Worm (Caenorhabditis elegans) whole organism, L4 larva: ENCODE results near the gene F32D1.7.

Experiments
- F10B5.3 ChIP-seq: sonication (generic microtip); optimal IDR thresholded peaks from 2 replicates; lab custom pipeline; 2016; ENCODE audit warnings: mild to moderate bottlenecking, missing genetic modification characterization, missing compliant biosample characterization
- F49E8.2 ChIP-seq: sonication (generic microtip); optimal IDR thresholded peaks from 2 replicates; lab custom pipeline; 2016; ENCODE audit warnings: missing compliant biosample characterization, mild to moderate bottlenecking, missing genetic modification characterization, borderline replicate concordance
- T26A8.4 ChIP-seq: fragments of 200-800 bp; sonication (Bioruptor generic); IDR thresholded peaks from 2 replicates; pipeline ENCODE4 v1.3.6; 2022; ENCODE audit warnings: missing genetic modification characterization, missing compliant biosample characterization
- Y105C5A.15 ChIP-seq: fragments of 200-800 bp; sonication (Bioruptor generic); IDR thresholded peaks from 2 replicates; pipeline ENCODE4 v1.3.6; 2022; ENCODE audit warnings: missing genetic modification characterization, missing compliant biosample characterization
- Y48G9A.11 ChIP-seq: fragments of 200-800 bp; sonication (Bioruptor generic); IDR thresholded peaks from 2 replicates; pipeline ENCODE4 v1.3.6; 2022; ENCODE audit warnings: missing genetic modification reagents, missing genetic modification characterization, missing compliant biosample characterization
- Y5F2A.4 ChIP-seq: fragments of 200-800 bp; sonication (Bioruptor generic); optimal IDR thresholded peaks from 2 replicates; lab custom pipeline; 2018; ENCODE audit warnings: mild to moderate bottlenecking, missing genetic modification characterization, missing compliant biosample characterization
- aha-1 ChIP-seq: fragments of 150-350 bp; peaks from one replicate; lab custom pipeline; 2014; ENCODE audit warnings: missing biosample characterization, missing genetic modification characterization
- ceh-28 ChIP-seq: fragments of 150-350 bp; optimal IDR thresholded peaks from 2 replicates; lab custom pipeline; 2014; ENCODE audit warnings: missing biosample characterization, missing genetic modification reagents, missing genetic modification characterization
- ceh-62 ChIP-seq: sonication (generic microtip); optimal IDR thresholded peaks from 2 replicates; lab custom pipeline; 2017; ENCODE audit warnings: missing biosample characterization, missing genetic modification characterization
- ceh-82 ChIP-seq: sonication (generic microtip); optimal IDR thresholded peaks from 2 replicates; lab custom pipeline; 2017; ENCODE audit warnings: missing biosample characterization, missing genetic modification characterization
- ces-1 ChIP-seq: fragments of 150-350 bp; sonication (generic microtip); optimal IDR thresholded peaks from 4 replicates; lab custom pipeline; 2014; ENCODE audit warnings: missing biosample characterization, missing genetic modification reagents, missing genetic modification characterization
- daf-12 ChIP-seq: fragments of 150-350 bp; optimal IDR thresholded peaks from 2 replicates; lab custom pipeline; 2014; ENCODE audit warnings: missing biosample characterization, missing genetic modification reagents, missing genetic modification characterization
- dmd-6 ChIP-seq: fragments of 200-800 bp; sonication (Bioruptor generic); IDR thresholded peaks from 2 replicates; pipeline ENCODE4 v1.3.6; 2022; ENCODE audit warnings: missing genetic modification reagents, missing genetic modification characterization, missing compliant biosample characterization
- dmd-9 ChIP-seq: fragments of 200-800 bp; sonication (Bioruptor generic); IDR thresholded peaks from 2 replicates; pipeline ENCODE4 v1.3.6; 2022; ENCODE audit warnings: missing genetic modification reagents, missing genetic modification characterization, missing compliant biosample characterization
- dve-1 ChIP-seq: sonication (generic microtip); optimal IDR thresholded peaks from 2 replicates; lab custom pipeline; 2017; ENCODE audit warnings: antibody characterized with exemption, mild to moderate bottlenecking, missing genetic modification characterization, missing compliant biosample characterization; ENCODE audit not compliant: insufficient read depth
- fkh-10 ChIP-seq: fragments of 150-350 bp; optimal IDR thresholded peaks from 2 replicates; lab custom pipeline; 2014; ENCODE audit warnings: missing biosample characterization, missing genetic modification reagents, missing genetic modification characterization
- fos-1 ChIP-seq: fragments of 150-350 bp; optimal IDR thresholded peaks from 2 replicates; lab custom pipeline; 2014; ENCODE audit warnings: missing biosample characterization, missing genetic modification characterization
- gei-8 ChIP-seq: fragments of 200-800 bp; sonication (Bioruptor generic); optimal IDR thresholded peaks from 2 replicates; lab custom pipeline; 2018; ENCODE audit warnings: mild to moderate bottlenecking, missing genetic modification characterization, missing compliant biosample characterization
- hif-1 ChIP-seq, 2 experiments: sonication (generic microtip); optimal IDR thresholded peaks; 2 replicates each; lab custom pipeline; 2016 to 2017; ENCODE audit warnings: missing compliant biosample characterization in 2 of 2, missing genetic modification characterization in 2 of 2, missing genetic modification reagents in 2 of 2, missing genotype in 2 of 2, mild to moderate bottlenecking in 1 of 2
- hlh-11 ChIP-seq: fragments of 200-800 bp; sonication (Bioruptor generic); optimal IDR thresholded peaks from 2 replicates; lab custom pipeline; 2018; ENCODE audit warnings: mild to moderate bottlenecking, missing genetic modification characterization, missing compliant biosample characterization
- lin-38 ChIP-seq: fragments of 200-800 bp; sonication (Bioruptor generic); IDR thresholded peaks from 2 replicates; pipeline ENCODE4 v1.3.6; 2022; ENCODE audit warnings: missing genetic modification reagents, missing genetic modification characterization, missing compliant biosample characterization
- lin-39 ChIP-seq: fragments of 150-350 bp; optimal IDR thresholded peaks from 2 replicates; lab custom pipeline; 2014; ENCODE audit warnings: missing biosample characterization, missing genetic modification reagents, missing genetic modification characterization
- lir-3 ChIP-seq: sonication (generic microtip); optimal IDR thresholded peaks from 2 replicates; lab custom pipeline; 2016; ENCODE audit warnings: mild to moderate bottlenecking, missing genetic modification characterization, missing compliant biosample characterization
- madf-5 ChIP-seq, 2 experiments: fragments of 200-800 bp; sonication (Bioruptor generic); IDR thresholded peaks; 2 replicates each; pipeline ENCODE4 v1.3.6; 2022; ENCODE audit warnings: missing compliant biosample characterization in 2 of 2, missing genetic modification characterization in 2 of 2
- madf-9 ChIP-seq: fragments of 200-800 bp; sonication (Bioruptor generic); conservative IDR thresholded peaks from 2 replicates; pipeline ENCODE4 v1.3.6; 2022; ENCODE audit warnings: missing genetic modification reagents, missing genetic modification characterization, missing compliant biosample characterization
- mdl-1 ChIP-seq, 2 experiments: fragments of 150-350 bp in 1 of 2; sonication (generic microtip) in 1 of 2; optimal IDR thresholded peaks; 2 replicates each; lab custom pipeline; 2014 to 2017; ENCODE audit warnings: missing biosample characterization in 2 of 2, missing genetic modification characterization in 2 of 2
- mdt-29 ChIP-seq: fragments of 200-800 bp; sonication (Bioruptor generic); IDR thresholded peaks from 2 replicates; pipeline ENCODE4 v1.3.6; 2022; ENCODE audit warnings: missing genetic modification reagents, missing genetic modification characterization, missing compliant biosample characterization
- mes-2 ChIP-seq: sonication (generic microtip); optimal IDR thresholded peaks from 2 replicates; lab custom pipeline; 2016; ENCODE audit warnings: missing genotype, mild to moderate bottlenecking, missing genetic modification characterization, missing compliant biosample characterization; ENCODE audit not compliant: poor library complexity, severe bottlenecking
- mxl-2 ChIP-seq: fragments of 200-800 bp; sonication (Bioruptor generic); conservative IDR thresholded peaks from 2 replicates; pipeline ENCODE4 v1.3.6; 2022; ENCODE audit warnings: missing genetic modification reagents, missing genetic modification characterization, missing compliant biosample characterization
- mxl-3 ChIP-seq: fragments of 200-800 bp; sonication (Bioruptor generic); optimal IDR thresholded peaks from 2 replicates; lab custom pipeline; 2018; ENCODE audit warnings: mild to moderate bottlenecking, missing genetic modification characterization, missing compliant biosample characterization
- nhr-25 ChIP-seq: sonication (generic microtip); optimal IDR thresholded peaks from 2 replicates; lab custom pipeline; 2017; ENCODE audit warnings: missing genetic modification characterization, mild to moderate bottlenecking, missing compliant biosample characterization, antibody characterized with exemption, moderate library complexity, borderline replicate concordance; ENCODE audit not compliant: insufficient read depth
- nhr-28 ChIP-seq: fragments of 150-350 bp; optimal IDR thresholded peaks from 2 replicates; lab custom pipeline; 2014; ENCODE audit warnings: missing biosample characterization, missing genetic modification characterization
- nhr-41 ChIP-seq: fragments of 200-800 bp; sonication (Bioruptor generic); IDR thresholded peaks from 2 replicates; pipeline ENCODE4 v1.3.6; 2022; ENCODE audit warnings: missing genetic modification reagents, missing genetic modification characterization, missing compliant biosample characterization
- nhr-42 ChIP-seq: fragments of 200-800 bp; sonication (Bioruptor generic); IDR thresholded peaks from 2 replicates; pipeline ENCODE4 v1.3.6; 2022; ENCODE audit warnings: missing genetic modification characterization, missing compliant biosample characterization
- nhr-6 ChIP-seq: fragments of 150-350 bp; optimal IDR thresholded peaks from 2 replicates; lab custom pipeline; 2014; ENCODE audit warnings: missing biosample characterization, missing genetic modification characterization
- php-3 ChIP-seq: fragments of 200-800 bp; sonication (Bioruptor generic); IDR thresholded peaks from 2 replicates; pipeline ENCODE4 v1.3.6; 2022; ENCODE audit warnings: missing genetic modification reagents, missing genetic modification characterization, missing compliant biosample characterization
- pqm-1 ChIP-seq: sonication (generic microtip); optimal IDR thresholded peaks from 2 replicates; lab custom pipeline; 2017; ENCODE audit warnings: missing biosample characterization, missing genetic modification characterization
- rbr-2 ChIP-seq: sonication (generic microtip); optimal IDR thresholded peaks from 2 replicates; lab custom pipeline; 2016; ENCODE audit warnings: missing genotype, missing genetic modification characterization, missing compliant biosample characterization
- set-16 ChIP-seq: fragments of 200-800 bp; sonication (Bioruptor generic); IDR thresholded peaks from 2 replicates; pipeline ENCODE4 v1.3.6; 2022; ENCODE audit warnings: missing genetic modification reagents, missing genetic modification characterization, missing compliant biosample characterization
- snpc-4 ChIP-seq: fragments of 150-350 bp; optimal IDR thresholded peaks from 2 replicates; lab custom pipeline; 2014; ENCODE audit warnings: missing biosample characterization, missing genetic modification characterization
- tra-1 ChIP-seq: fragments of 200-800 bp; sonication (Bioruptor generic); IDR thresholded peaks from 2 replicates; pipeline ENCODE4 v1.3.6; 2022; ENCODE audit warnings: missing genetic modification reagents, missing genetic modification characterization, missing compliant biosample characterization
- unc-130 ChIP-seq: sonication (generic microtip); optimal IDR thresholded peaks from 2 replicates; lab custom pipeline; 2016; ENCODE audit warnings: missing genetic modification reagents, missing genetic modification characterization, missing compliant biosample characterization
- unc-39 ChIP-seq: sonication (generic microtip); optimal IDR thresholded peaks from 2 replicates; lab custom pipeline; 2017; ENCODE audit warnings: missing biosample characterization, missing genetic modification characterization
- unc-62 ChIP-seq, 3 experiments: fragments of 150-350 bp in 1 of 3; sonication (generic microtip); optimal IDR thresholded peaks in 2 of 3; peaks in 1 of 3; 1 replicate in 1 of 3; 2 replicates in 2 of 3; lab custom pipeline; 2014 to 2017; ENCODE audit warnings: missing biosample characterization in 3 of 3, missing genetic modification characterization in 3 of 3, missing genetic modification reagents in 3 of 3, missing genotype in 1 of 3
- vab-7 ChIP-seq: fragments of 200-800 bp; sonication (Bioruptor generic); IDR thresholded peaks from 2 replicates; pipeline ENCODE4 v1.3.6; 2022; ENCODE audit warnings: missing genetic modification reagents, missing genetic modification characterization, missing compliant biosample characterization
- zag-1 ChIP-seq: fragments of 150-350 bp; optimal IDR thresholded peaks from 2 replicates; lab custom pipeline; 2014; ENCODE audit warnings: missing biosample characterization, missing genetic modification characterization
- zfp-2 ChIP-seq: sonication (generic microtip); optimal IDR thresholded peaks from 2 replicates; lab custom pipeline; 2016; ENCODE audit warnings: mild to moderate bottlenecking, missing genetic modification characterization, missing compliant biosample characterization
- zfp-3 ChIP-seq: fragments of 200-800 bp; sonication (Bioruptor generic); conservative IDR thresholded peaks from 2 replicates; pipeline ENCODE4 v1.3.6; 2022; ENCODE audit warnings: missing genetic modification reagents, missing genetic modification characterization, missing compliant biosample characterization
- zip-11 ChIP-seq: fragments of 200-800 bp; sonication (Bioruptor generic); IDR thresholded peaks from 2 replicates; pipeline ENCODE4 v1.3.6; 2022; ENCODE audit warnings: missing genetic modification characterization, missing compliant biosample characterization
- ztf-11 ChIP-seq: fragments of 150-350 bp; optimal IDR thresholded peaks from 2 replicates; lab custom pipeline; 2014; ENCODE audit warnings: missing biosample characterization, missing genetic modification characterization

The F32D1.7 gene

DNA sequence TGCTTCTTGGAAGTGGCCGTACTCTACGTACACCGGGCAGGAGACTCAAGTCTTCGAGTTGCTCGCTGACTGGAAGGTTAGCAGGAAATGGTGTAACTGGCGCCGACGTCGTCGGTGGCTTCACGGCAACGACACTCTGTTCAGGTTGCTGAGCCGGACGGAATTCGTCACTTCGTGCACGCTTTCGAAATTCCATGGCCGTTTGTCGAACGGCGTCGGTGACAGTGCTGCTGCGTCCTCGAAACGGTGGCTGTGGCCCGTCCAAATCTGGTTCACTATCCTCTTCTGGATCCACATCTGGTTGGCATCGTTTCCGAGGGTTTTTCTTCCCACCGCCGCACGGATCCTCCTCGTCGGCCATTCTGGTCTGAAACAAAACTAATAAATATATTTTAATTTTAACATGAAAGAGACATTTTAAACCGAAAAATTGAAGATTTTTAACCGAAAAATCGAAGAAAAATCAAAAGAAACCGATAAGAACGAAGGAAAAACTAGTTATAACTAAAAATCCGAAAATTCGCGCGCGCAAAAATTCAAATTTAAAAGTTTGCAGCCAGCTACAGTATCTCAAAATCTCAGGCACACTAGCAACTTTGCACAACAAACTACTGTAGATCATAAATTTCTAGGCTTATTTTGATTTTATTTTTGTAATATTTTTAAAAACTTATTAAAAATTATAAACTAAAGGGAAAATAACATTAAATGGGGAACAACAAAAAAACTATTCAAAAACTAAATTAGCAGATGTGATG, at the start of gene F32D1.7:
F32D1.7 (minus strand) TSS at position 367 of the 758 bp plus-strand sequence.
- no peak for TF ChIP-seq php-3
- no peak for TF ChIP-seq zip-11
- TF ChIP-seq nhr-28 = no peak
- no peak for TF ChIP-seq Y5F2A.4 (GFP tag; lab: Kevin White, UChicago)
- no peak for TF ChIP-seq nhr-42 (GFP tag; lab: Robert Waterston, UW)
- TF ChIP-seq ztf-11 = no peak
- TF ChIP-seq mes-2 = no peak
- TF ChIP-seq unc-39 (tag; lab: Kevin White, UChicago) = no peak
- no peak for TF ChIP-seq ceh-82 (tag; lab: Kevin White, UChicago)
- TF ChIP-seq Y105C5A.15 (GFP tag; lab: Robert Waterston, UW) = no peak
- TF ChIP-seq dmd-6 = no peak
- TF ChIP-seq ceh-62 (tag; lab: Kevin White, UChicago) = no peak
- TF ChIP-seq pqm-1 (tag; lab: Kevin White, UChicago) = no peak
- no peak for TF ChIP-seq nhr-41
- peak; percentile 56 for TF ChIP-seq lin-38 (GFP tag; lab: Robert Waterston, UW)
- TF ChIP-seq mxl-3 = no peak
- no peak for TF ChIP-seq mdl-1 (tag; optimal IDR thresholded peaks at IDR 0.05; lab: Kevin White, UChicago)
- TF ChIP-seq daf-12 (tag; lab: Kevin White, UChicago) = no peak
- no peak for TF ChIP-seq ces-1 (GFP tag; lab: Kevin White, UChicago)
- no peak for TF ChIP-seq snpc-4 (tag; lab: Kevin White, UChicago)
- TF ChIP-seq ceh-28 = no peak
- no peak for TF ChIP-seq lir-3 (tag; lab: Kevin White, UChicago)
- TF ChIP-seq zfp-3 (GFP tag; lab: Robert Waterston, UW) = no peak
- TF ChIP-seq dmd-9 (GFP tag; lab: Robert Waterston, UW) = no peak
- no peak for TF ChIP-seq mxl-2 (GFP tag; lab: Robert Waterston, UW)
- TF ChIP-seq T26A8.4 (GFP tag; lab: Robert Waterston, UW) = no peak
- no peak for TF ChIP-seq lin-39 (tag; lab: Kevin White, UChicago)
- peak; percentile 27; the same call in 1 of the 2 replicates for TF ChIP-seq Y48G9A.11
- no peak for TF ChIP-seq zfp-2 (tag; lab: Kevin White, UChicago)
- TF ChIP-seq mdt-29 (GFP tag; lab: Robert Waterston, UW) = no peak
- TF ChIP-seq hif-1 (tag; optimal IDR thresholded peaks at IDR 0.05; lab: Kevin White, UChicago) = no peak
- TF ChIP-seq unc-62 (GFP tag; optimal IDR thresholded peaks at IDR 0.05 in 1 of 2; lab: Kevin White, UChicago) = peak in 1 of 2 experiments; percentile 32
- no peak for TF ChIP-seq unc-62 (tag; optimal IDR thresholded peaks at IDR 0.05; lab: Kevin White, UChicago)
- no peak for TF ChIP-seq dve-1
- peak; percentile 53; the same call in 1 of the 2 replicates for TF ChIP-seq set-16 (GFP tag; lab: Robert Waterston, UW)
- TF ChIP-seq gei-8 = no peak
- TF ChIP-seq madf-5 (GFP tag; IDR thresholded peaks at IDR 0.05; lab: Robert Waterston, UW) = no peak
- TF ChIP-seq tra-1 (GFP tag; lab: Robert Waterston, UW) = no peak
- peak; percentile 22 for TF ChIP-seq aha-1 (tag; lab: Kevin White, UChicago)
- no peak for TF ChIP-seq zag-1 (tag; lab: Kevin White, UChicago)
- TF ChIP-seq fkh-10 (GFP tag; lab: Kevin White, UChicago) = no peak
- no peak for TF ChIP-seq nhr-25 (tag; lab: Kevin White, UChicago)
- TF ChIP-seq F10B5.3 (tag; lab: Kevin White, UChicago) = no peak
- peak; percentile 51 for TF ChIP-seq unc-130 (GFP tag; lab: Kevin White, UChicago)
- TF ChIP-seq madf-9 (GFP tag; lab: Robert Waterston, UW) = no peak
- TF ChIP-seq rbr-2 (tag; lab: Kevin White, UChicago) = no peak
- TF ChIP-seq F49E8.2 (tag; lab: Kevin White, UChicago) = peak; percentile 13
- no peak for TF ChIP-seq nhr-6 (tag; lab: Kevin White, UChicago)
- no peak for TF ChIP-seq vab-7 (GFP tag; lab: Robert Waterston, UW)
- no peak for TF ChIP-seq hlh-11 (tag; lab: Kevin White, UChicago)
- no peak for TF ChIP-seq fos-1
